Worm (Caenorhabditis elegans) whole organism, mixed stage, embryonic: ENCODE results near the gene C44B7.5.
A peak's percentile ranks its signal among the peaks of the same experiment; 100 is the strongest.

ENCODE experiments used
- ces-1 ChIP-seq: fragments of 150-350 bp; optimal IDR thresholded peaks from 2 replicates; lab custom pipeline; 2014; ENCODE audit warnings: missing biosample characterization, missing genetic modification reagents, missing genetic modification characterization
- flh-1 ChIP-seq: fragments of 200-800 bp; sonication (Bioruptor generic); optimal IDR thresholded peaks from 2 replicates; lab custom pipeline; 2018; ENCODE audit warnings: mild to moderate bottlenecking, missing genetic modification characterization, moderate library complexity, missing compliant biosample characterization
- ham-2 ChIP-seq: fragments of 200-800 bp; sonication (Bioruptor generic); optimal IDR thresholded peaks from 2 replicates; lab custom pipeline; 2018; ENCODE audit warnings: mild to moderate bottlenecking, missing genetic modification characterization, missing compliant biosample characterization
- hlh-1 ChIP-seq: fragments of 150-350 bp; optimal IDR thresholded peaks from 2 replicates; lab custom pipeline; 2014; ENCODE audit warnings: missing biosample characterization, missing genetic modification reagents, missing genetic modification characterization
- nhr-12 ChIP-seq: fragments of 150-350 bp; optimal IDR thresholded peaks from 2 replicates; lab custom pipeline; 2014; ENCODE audit warnings: missing biosample characterization, missing genetic modification characterization
- nhr-28 ChIP-seq: fragments of 150-350 bp; optimal IDR thresholded peaks from 2 replicates; lab custom pipeline; 2014; ENCODE audit warnings: missing biosample characterization, missing genetic modification characterization
- pha-4 ChIP-seq: fragments of 150-350 bp; optimal IDR thresholded peaks from 2 replicates; lab custom pipeline; 2018; ENCODE audit warnings: missing biosample characterization, missing genetic modification reagents, missing genetic modification characterization
- snpc-4 ChIP-seq: fragments of 150-350 bp; optimal IDR thresholded peaks from 2 replicates; lab custom pipeline; 2014; ENCODE audit warnings: missing biosample characterization, missing genetic modification characterization
- sptf-1 ChIP-seq: sonication (generic microtip); optimal IDR thresholded peaks from 2 replicates; lab custom pipeline; 2017; ENCODE audit warnings: mild to moderate bottlenecking, missing genetic modification characterization, moderate library complexity, missing compliant biosample characterization
- unc-39 ChIP-seq: fragments of 150-350 bp; optimal IDR thresholded peaks from 2 replicates; lab custom pipeline; 2014; ENCODE audit warnings: missing biosample characterization, missing genetic modification characterization
- unc-62 ChIP-seq: fragments of 150-350 bp; optimal IDR thresholded peaks from 2 replicates; lab custom pipeline; 2014; ENCODE audit warnings: missing biosample characterization, missing genetic modification reagents, missing genetic modification characterization
- ztf-11 ChIP-seq: fragments of 150-350 bp; optimal IDR thresholded peaks from 2 replicates; lab custom pipeline; 2014; ENCODE audit warnings: missing biosample characterization, missing genetic modification characterization

DNA sequence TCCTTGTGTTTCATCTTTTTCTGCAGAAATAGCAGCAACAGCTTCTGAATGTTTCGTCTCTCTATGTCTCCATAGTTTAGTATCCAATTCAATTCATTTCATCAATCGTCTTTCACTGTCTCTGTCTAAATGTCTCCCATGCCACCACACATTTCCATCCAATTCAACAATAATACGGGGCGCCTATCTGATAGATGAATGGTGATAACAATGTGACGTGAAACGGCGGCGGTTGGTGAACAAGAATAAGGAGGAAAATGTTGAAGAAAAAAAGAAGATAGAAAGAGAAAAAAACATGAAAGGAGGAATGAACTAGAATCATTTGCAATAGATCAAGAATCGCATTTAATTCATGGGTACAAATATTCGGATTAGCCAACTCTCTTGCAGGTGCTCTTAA, 50.0 kb downstream of the C44B7.5 start:
- TF ChIP-seq sptf-1 (tag; lab: Kevin White, UChicago) (no peak), unc-62 (peak; percentile 95), pha-4 (no peak), flh-1 (GFP tag; lab: Kevin White, UChicago) (no peak), ham-2 (no peak), snpc-4 (tag; lab: Kevin White, UChicago) (no peak), nhr-28 (tag; lab: Kevin White, UChicago) (no peak), nhr-12 (tag; lab: Kevin White, UChicago) (no peak), unc-39 (tag; lab: Kevin White, UChicago) (no peak), ces-1 (GFP tag; lab: Kevin White, UChicago) (peak; percentile 24), ztf-11 (tag; lab: Kevin White, UChicago) (no peak), hlh-1 (tag; lab: Kevin White, UChicago) (peak; percentile 39)
